Worm (Caenorhabditis elegans) whole organism, late embryonic: ENCODE results near the gene T19C3.7.

Source experiments
- C08G9.2 ChIP-seq: sonication (generic microtip); optimal IDR thresholded peaks from 2 replicates; lab custom pipeline; 2016; ENCODE audit warnings: mild to moderate bottlenecking, missing genetic modification characterization, moderate library complexity, missing compliant biosample characterization
- F13H6.1 ChIP-seq: sonication (generic microtip); optimal IDR thresholded peaks from 2 replicates; lab custom pipeline; 2016; ENCODE audit warnings: missing genetic modification characterization, missing compliant biosample characterization
- K02D7.2 ChIP-seq: sonication (generic microtip); optimal IDR thresholded peaks from 2 replicates; lab custom pipeline; 2017; ENCODE audit warnings: mild to moderate bottlenecking, missing genetic modification characterization, missing compliant biosample characterization
- T23F11.4 ChIP-seq: fragments of 200-800 bp; sonication (Bioruptor generic); optimal IDR thresholded peaks from 2 replicates; lab custom pipeline; 2018; ENCODE audit warnings: mild to moderate bottlenecking, missing genetic modification characterization, missing compliant biosample characterization
- Y22D7AL.16 ChIP-seq: sonication (generic microtip); optimal IDR thresholded peaks from 2 replicates; lab custom pipeline; 2016; ENCODE audit warnings: missing genetic modification characterization, missing compliant biosample characterization
- ceh-14 ChIP-seq: sonication (generic microtip); optimal IDR thresholded peaks from 2 replicates; lab custom pipeline; 2016; ENCODE audit warnings: missing genotype, missing genetic modification characterization, missing compliant biosample characterization
- ceh-18 ChIP-seq: sonication (generic microtip); optimal IDR thresholded peaks from 2 replicates; lab custom pipeline; 2016; ENCODE audit warnings: missing genetic modification characterization, missing compliant biosample characterization
- ceh-2 ChIP-seq: sonication (generic microtip); optimal IDR thresholded peaks from 2 replicates; lab custom pipeline; 2016; ENCODE audit warnings: missing genotype, missing genetic modification characterization, missing compliant biosample characterization
- ceh-22 ChIP-seq: sonication (generic microtip); optimal IDR thresholded peaks from 2 replicates; lab custom pipeline; 2017; ENCODE audit warnings: missing biosample characterization, missing genetic modification characterization
- ceh-24 ChIP-seq: sonication (generic microtip); optimal IDR thresholded peaks from 2 replicates; lab custom pipeline; 2016; ENCODE audit warnings: mild to moderate bottlenecking, missing genetic modification characterization, missing compliant biosample characterization
- ceh-31 ChIP-seq: sonication (generic microtip); optimal IDR thresholded peaks from 2 replicates; lab custom pipeline; 2016; ENCODE audit warnings: missing genetic modification characterization, missing compliant biosample characterization
- ceh-45 ChIP-seq: fragments of 200-800 bp; sonication (Bioruptor generic); IDR thresholded peaks from 2 replicates; pipeline ENCODE4 v1.3.6; 2022; ENCODE audit warnings: missing genetic modification reagents, missing genetic modification characterization, missing compliant biosample characterization
- che-1 ChIP-seq: sonication (generic microtip); optimal IDR thresholded peaks from 2 replicates; lab custom pipeline; 2016; ENCODE audit warnings: mild to moderate bottlenecking, missing genetic modification characterization, missing compliant biosample characterization
- dve-1 ChIP-seq: sonication (generic microtip); optimal IDR thresholded peaks from 2 replicates; lab custom pipeline; 2017; ENCODE audit warnings: antibody characterized with exemption, mild to moderate bottlenecking, missing genetic modification characterization, missing compliant biosample characterization
- elt-2 ChIP-seq: sonication (generic microtip); optimal IDR thresholded peaks from 2 replicates; lab custom pipeline; 2016; ENCODE audit warnings: missing genetic modification reagents, missing genetic modification characterization, missing compliant biosample characterization
- eyg-1 ChIP-seq: sonication (generic microtip); optimal IDR thresholded peaks from 2 replicates; lab custom pipeline; 2016; ENCODE audit warnings: missing genotype, missing genetic modification characterization, missing compliant biosample characterization
- hlh-13 ChIP-seq: fragments of 200-800 bp; sonication (Bioruptor generic); optimal IDR thresholded peaks from 2 replicates; lab custom pipeline; 2018; ENCODE audit warnings: mild to moderate bottlenecking, missing genetic modification characterization, missing compliant biosample characterization
- hlh-15 ChIP-seq: sonication (generic microtip); optimal IDR thresholded peaks from 2 replicates; lab custom pipeline; 2016; ENCODE audit warnings: missing genetic modification characterization, missing compliant biosample characterization
- hlh-30 ChIP-seq: sonication (generic microtip); optimal IDR thresholded peaks from 2 replicates; lab custom pipeline; 2017; ENCODE audit warnings: antibody characterized with exemption, missing genetic modification characterization, missing compliant biosample characterization; ENCODE audit not compliant: insufficient read depth
- hlh-6 ChIP-seq: sonication (generic microtip); optimal IDR thresholded peaks from 2 replicates; lab custom pipeline; 2016; ENCODE audit warnings: missing genotype, missing genetic modification characterization, missing compliant biosample characterization
- lim-6 ChIP-seq: sonication (generic microtip); optimal IDR thresholded peaks from 2 replicates; lab custom pipeline; 2016; ENCODE audit warnings: missing genetic modification characterization, missing compliant biosample characterization
- lin-11 ChIP-seq: fragments of 200-800 bp; sonication (Bioruptor generic); optimal IDR thresholded peaks from 2 replicates; lab custom pipeline; 2018; ENCODE audit warnings: mild to moderate bottlenecking, missing genetic modification characterization, missing compliant biosample characterization
- madf-2 ChIP-seq: sonication (generic microtip); optimal IDR thresholded peaks from 2 replicates; lab custom pipeline; 2017; ENCODE audit warnings: missing genetic modification characterization, missing compliant biosample characterization
- nhr-232 ChIP-seq: sonication (generic microtip); optimal IDR thresholded peaks from 2 replicates; lab custom pipeline; 2016; ENCODE audit warnings: missing genetic modification characterization, missing compliant biosample characterization
- npax-4 ChIP-seq: sonication (generic microtip); optimal IDR thresholded peaks from 2 replicates; lab custom pipeline; 2016; ENCODE audit warnings: missing genetic modification characterization, missing compliant biosample characterization
- pag-3 ChIP-seq: sonication (generic microtip); optimal IDR thresholded peaks from 2 replicates; lab custom pipeline; 2016; ENCODE audit warnings: missing compliant biosample characterization, missing genetic modification characterization, borderline replicate concordance
- rnt-1 ChIP-seq: sonication (generic microtip); optimal IDR thresholded peaks from 2 replicates; lab custom pipeline; 2016; ENCODE audit warnings: missing genetic modification characterization, missing compliant biosample characterization
- sdc-2 ChIP-seq: sonication (generic microtip); optimal IDR thresholded peaks from 2 replicates; lab custom pipeline; 2016; ENCODE audit warnings: missing genotype, missing genetic modification characterization, missing compliant biosample characterization
- sox-2 ChIP-seq: fragments of 200-800 bp; sonication (Bioruptor generic); IDR thresholded peaks from 2 replicates; pipeline ENCODE4 v1.3.6; 2022; ENCODE audit warnings: missing genetic modification reagents, missing genetic modification characterization, missing compliant biosample characterization
- syd-9 ChIP-seq: sonication (generic microtip); optimal IDR thresholded peaks from 2 replicates; lab custom pipeline; 2016; ENCODE audit warnings: mild to moderate bottlenecking, missing genetic modification characterization, moderate library complexity, missing compliant biosample characterization
- tbx-2 ChIP-seq: sonication (generic microtip); optimal IDR thresholded peaks from 2 replicates; lab custom pipeline; 2016; ENCODE audit warnings: missing genetic modification characterization, missing compliant biosample characterization
- tbx-7 ChIP-seq: sonication (generic microtip); optimal IDR thresholded peaks from 2 replicates; lab custom pipeline; 2016; ENCODE audit warnings: missing genotype, missing genetic modification characterization, missing compliant biosample characterization
- ttx-3 ChIP-seq: sonication (generic microtip); optimal IDR thresholded peaks from 2 replicates; lab custom pipeline; 2016; ENCODE audit warnings: missing genetic modification reagents, missing genetic modification characterization, missing compliant biosample characterization
- unc-3 ChIP-seq, 2 experiments: fragments of 200-800 bp in 1 of 2; sonication (Bioruptor generic) in 1 of 2; sonication (generic microtip) in 1 of 2; conservative IDR thresholded peaks in 1 of 2; optimal IDR thresholded peaks in 1 of 2; 2 replicates each; pipeline versions ENCODE4 v1.3.6 to Lab custom; 2016 to 2022; ENCODE audit warnings: missing compliant biosample characterization in 2 of 2, missing genetic modification characterization in 2 of 2, missing genetic modification reagents in 1 of 2
- unc-42 ChIP-seq: sonication (generic microtip); optimal IDR thresholded peaks from 2 replicates; lab custom pipeline; 2016; ENCODE audit warnings: missing genotype, missing genetic modification characterization, missing compliant biosample characterization
- unc-55 ChIP-seq: sonication (generic microtip); optimal IDR thresholded peaks from 2 replicates; lab custom pipeline; 2017; ENCODE audit warnings: missing biosample characterization, missing genetic modification reagents, missing genetic modification characterization
- unc-86 ChIP-seq: sonication (generic microtip); optimal IDR thresholded peaks from 2 replicates; lab custom pipeline; 2016; ENCODE audit warnings: missing genetic modification characterization, missing compliant biosample characterization
- zip-5 ChIP-seq: sonication (generic microtip); optimal IDR thresholded peaks from 2 replicates; lab custom pipeline; 2016; ENCODE audit warnings: missing genetic modification characterization, missing compliant biosample characterization

Gene T19C3.7

DNA sequence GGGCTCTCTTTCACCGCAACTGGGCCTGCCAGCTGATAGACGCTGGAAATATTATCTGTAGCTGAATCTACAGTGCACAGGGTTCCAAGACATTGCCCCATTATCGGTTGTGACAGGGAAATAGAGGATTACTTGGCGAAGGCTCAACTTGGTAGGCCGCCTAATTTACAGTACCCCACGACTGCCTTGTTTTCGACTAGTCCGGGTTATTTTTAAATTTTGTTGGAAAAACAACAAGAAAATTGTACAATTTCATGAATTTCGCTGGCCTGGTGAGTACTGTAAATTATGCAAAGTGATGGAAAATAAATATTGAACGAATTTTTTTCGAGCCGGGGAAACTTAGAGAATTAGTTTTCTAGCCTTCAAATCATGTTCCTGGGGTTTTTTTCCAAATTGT lies at the start of gene T19C3.7:
Gene T19C3.7, minus strand, starts transcription at position 101 of the 400 bp plus-strand sequence.
- no peak for TF ChIP-seq hlh-13 (GFP tag; lab: Kevin White, UChicago)
- TF ChIP-seq hlh-15 (tag; lab: Kevin White, UChicago), result no peak
- no peak for TF ChIP-seq ceh-18 (tag; lab: Kevin White, UChicago)
- no peak for TF ChIP-seq C08G9.2
- no peak for TF ChIP-seq nhr-232 (tag; lab: Kevin White, UChicago)
- no peak for TF ChIP-seq elt-2
- no peak for TF ChIP-seq syd-9 (tag; lab: Kevin White, UChicago)
- TF ChIP-seq ceh-14 (tag; lab: Kevin White, UChicago), result no peak
- TF ChIP-seq tbx-7 (tag; lab: Kevin White, UChicago), result no peak
- no peak for TF ChIP-seq pag-3
- TF ChIP-seq Y22D7AL.16, result no peak
- no peak for TF ChIP-seq madf-2 (tag; lab: Kevin White, UChicago)
- no peak for TF ChIP-seq T23F11.4 (GFP tag; lab: Kevin White, UChicago)
- no peak for TF ChIP-seq zip-5 (tag; lab: Kevin White, UChicago)
- no peak for TF ChIP-seq ceh-31 (tag; lab: Kevin White, UChicago)
- no peak for TF ChIP-seq ceh-2 (tag; lab: Kevin White, UChicago)
- no peak for TF ChIP-seq K02D7.2
- TF ChIP-seq unc-86 (tag; lab: Kevin White, UChicago), result no peak
- TF ChIP-seq hlh-30 (tag; lab: Kevin White, UChicago), result no peak
- no peak for TF ChIP-seq eyg-1 (tag; lab: Kevin White, UChicago)

DNA sequence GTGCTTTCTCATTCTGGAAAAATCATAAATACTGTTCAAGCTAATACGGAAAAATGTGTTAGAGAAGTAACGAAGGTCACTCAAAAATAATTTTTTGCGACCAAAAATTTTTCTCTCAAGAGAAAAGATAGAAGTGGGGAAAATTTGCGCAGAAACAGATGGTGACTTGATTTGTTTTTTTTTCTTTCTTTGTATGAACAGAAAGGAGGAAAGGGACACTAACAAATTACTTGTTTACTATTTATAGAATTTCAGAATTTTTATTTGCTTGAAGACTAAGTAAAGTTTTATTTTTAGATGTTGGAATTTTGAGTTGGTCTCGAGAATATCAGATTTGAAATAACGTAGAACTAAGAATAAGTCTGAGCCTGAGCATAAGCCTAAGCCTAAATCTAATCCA lies 47.4 kb upstream of the T19C3.7 start, which contains the start of gene W02B3.4:
Gene W02B3.4, minus strand, starts transcription at position 101 of the 400 bp plus-strand sequence.
- TF ChIP-seq K02D7.2, result no peak
- TF ChIP-seq ceh-24, result no peak
- TF ChIP-seq che-1 (tag; lab: Kevin White, UChicago), result no peak
- TF ChIP-seq unc-55 (GFP tag; lab: Kevin White, UChicago), result no peak
- no peak for TF ChIP-seq tbx-2 (tag; lab: Kevin White, UChicago)
- TF ChIP-seq dve-1, result no peak
- no peak for TF ChIP-seq Y22D7AL.16
- no peak for TF ChIP-seq npax-4 (tag; lab: Kevin White, UChicago)
- no peak for TF ChIP-seq ttx-3 (tag; lab: Kevin White, UChicago)
- TF ChIP-seq hlh-15 (tag; lab: Kevin White, UChicago), result no peak
- no peak for TF ChIP-seq F13H6.1
- TF ChIP-seq unc-3 (GFP tag; conservative IDR thresholded peaks at IDR 0.05; lab: Robert Waterston, UW), result no peak
- no peak for TF ChIP-seq unc-3 (tag; optimal IDR thresholded peaks at IDR 0.05; lab: Kevin White, UChicago)
- TF ChIP-seq ceh-22 (tag; lab: Kevin White, UChicago), result no peak
- TF ChIP-seq ceh-45 (GFP tag; lab: Robert Waterston, UW), result no peak
- no peak for TF ChIP-seq ceh-31 (tag; lab: Kevin White, UChicago)
- no peak for TF ChIP-seq sdc-2
- no peak for TF ChIP-seq rnt-1 (tag; lab: Kevin White, UChicago)
- TF ChIP-seq lim-6 (tag; lab: Kevin White, UChicago), result no peak
- TF ChIP-seq hlh-6 (tag; lab: Kevin White, UChicago), result no peak
- no peak for TF ChIP-seq sox-2 (GFP tag; lab: Robert Waterston, UW)

DNA sequence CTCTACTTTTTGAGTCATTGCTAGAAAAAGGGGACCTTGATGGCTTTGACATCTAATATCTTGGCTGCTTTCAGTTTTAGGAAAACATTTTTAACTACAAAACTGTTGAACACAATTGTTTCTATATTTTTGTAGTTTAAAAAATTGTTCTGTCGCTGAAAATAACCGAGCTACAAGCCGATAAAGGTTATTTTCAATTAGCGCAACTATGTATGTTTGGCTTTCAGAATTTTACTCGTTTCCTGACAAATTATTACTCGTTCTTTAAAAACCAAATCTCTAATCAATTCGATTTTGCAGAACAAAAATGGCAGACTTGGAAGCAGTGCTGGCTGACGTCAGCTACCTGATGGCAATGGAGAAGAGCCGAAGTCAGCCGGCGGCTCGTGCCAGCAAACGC lies 39.9 kb upstream of the T19C3.7 start, which contains the start of gene grk-2:
Gene grk-2, plus strand, starts transcription at position 301 of the 400 bp plus-strand sequence.
- TF ChIP-seq lin-11 (no peak), unc-42 (tag; lab: Kevin White, UChicago) (no peak), hlh-30 (tag; lab: Kevin White, UChicago) (no peak), syd-9 (tag; lab: Kevin White, UChicago) (no peak)
